Worm (Caenorhabditis elegans) whole organism, L2 larva: ENCODE results near the gene H03G16.1.
A peak's percentile ranks its signal among the peaks of the same experiment; 100 is the strongest.

Experiments
- F13H6.1 ChIP-seq: sonication (generic microtip); optimal IDR thresholded peaks from 2 replicates; lab custom pipeline; 2016; ENCODE audit warnings: missing genetic modification characterization, missing compliant biosample characterization
- R02D3.7 ChIP-seq: fragments of 150-350 bp; optimal IDR thresholded peaks from 2 replicates; lab custom pipeline; 2014; ENCODE audit warnings: missing biosample characterization, missing genetic modification characterization
- Y55F3AM.14 ChIP-seq: fragments of 200-800 bp; sonication (Bioruptor generic); optimal IDR thresholded peaks from 2 replicates; lab custom pipeline; 2018; ENCODE audit warnings: mild to moderate bottlenecking, missing genetic modification characterization, missing compliant biosample characterization
- ZK546.5 ChIP-seq: sonication (generic microtip); optimal IDR thresholded peaks from 2 replicates; lab custom pipeline; 2017; ENCODE audit warnings: missing biosample characterization, missing genetic modification characterization
- aly-2 ChIP-seq: fragments of 150-350 bp; optimal IDR thresholded peaks from 2 replicates; lab custom pipeline; 2014; ENCODE audit warnings: missing biosample characterization, missing genetic modification characterization
- ama-1 ChIP-seq: fragments of 150-350 bp; optimal IDR thresholded peaks from 2 replicates; lab custom pipeline; 2018; ENCODE audit warnings: inconsistent platforms
- blmp-1 ChIP-seq: sonication (generic microtip); optimal IDR thresholded peaks from 2 replicates; lab custom pipeline; 2017; ENCODE audit warnings: missing genetic modification characterization, mild to moderate bottlenecking, missing compliant biosample characterization, antibody characterized with exemption, moderate library complexity; ENCODE audit not compliant: insufficient read depth
- ceh-16 ChIP-seq: fragments of 150-350 bp; optimal IDR thresholded peaks from 2 replicates; lab custom pipeline; 2014; ENCODE audit warnings: missing biosample characterization, missing genetic modification characterization
- crh-2 ChIP-seq: sonication (generic microtip); optimal IDR thresholded peaks from 2 replicates; lab custom pipeline; 2017; ENCODE audit warnings: missing biosample characterization, missing genetic modification characterization
- dmd-4 ChIP-seq: sonication (generic microtip); optimal IDR thresholded peaks from 2 replicates; lab custom pipeline; 2017; ENCODE audit warnings: missing biosample characterization, missing genetic modification characterization
- elt-3 ChIP-seq: sonication (generic microtip); optimal IDR thresholded peaks from 2 replicates; lab custom pipeline; 2017; ENCODE audit warnings: missing biosample characterization, missing genetic modification characterization
- fos-1 ChIP-seq: fragments of 150-350 bp; optimal IDR thresholded peaks from 2 replicates; lab custom pipeline; 2014; ENCODE audit warnings: missing biosample characterization, missing genetic modification characterization
- gmeb-1 ChIP-seq: fragments of 150-350 bp; optimal IDR thresholded peaks from 2 replicates; lab custom pipeline; 2014; ENCODE audit warnings: missing biosample characterization, missing genetic modification characterization
- lin-11 ChIP-seq: fragments of 150-350 bp; sonication (generic microtip); optimal IDR thresholded peaks from 2 replicates; lab custom pipeline; 2014; ENCODE audit warnings: missing biosample characterization, missing genetic modification characterization, inconsistent platforms, mixed read lengths
- lin-13 ChIP-seq: fragments of 150-350 bp; optimal IDR thresholded peaks from 2 replicates; lab custom pipeline; 2014; ENCODE audit warnings: missing biosample characterization, missing genetic modification reagents, missing genetic modification characterization
- mab-5 ChIP-seq: fragments of 150-350 bp; optimal IDR thresholded peaks from 2 replicates; lab custom pipeline; 2014; ENCODE audit warnings: missing biosample characterization, missing genetic modification characterization
- mbf-1 ChIP-seq: sonication (generic microtip); optimal IDR thresholded peaks from 2 replicates; lab custom pipeline; 2017; ENCODE audit warnings: missing biosample characterization, missing genetic modification characterization
- mdl-1 ChIP-seq, 2 experiments: fragments of 150-350 bp in 1 of 2; sonication (generic microtip) in 1 of 2; optimal IDR thresholded peaks; 2 replicates each; lab custom pipeline; 2017; ENCODE audit warnings: missing biosample characterization in 2 of 2, missing genetic modification characterization in 2 of 2
- nhr-10 ChIP-seq: sonication (generic microtip); optimal IDR thresholded peaks from 2 replicates; lab custom pipeline; 2017; ENCODE audit warnings: missing biosample characterization, missing genetic modification characterization
- nhr-11 ChIP-seq: fragments of 150-350 bp; optimal IDR thresholded peaks from 2 replicates; lab custom pipeline; 2014; ENCODE audit warnings: missing biosample characterization, missing genetic modification characterization
- nhr-129 ChIP-seq: fragments of 150-350 bp; optimal IDR thresholded peaks from 2 replicates; lab custom pipeline; 2014; ENCODE audit warnings: missing biosample characterization, missing genetic modification characterization
- nhr-21 ChIP-seq: fragments of 150-350 bp; optimal IDR thresholded peaks from 2 replicates; lab custom pipeline; 2014; ENCODE audit warnings: missing biosample characterization, missing genetic modification characterization
- nhr-237 ChIP-seq: fragments of 150-350 bp; optimal IDR thresholded peaks from 2 replicates; lab custom pipeline; 2014; ENCODE audit warnings: missing biosample characterization, missing genetic modification characterization
- nhr-25 ChIP-seq: fragments of 150-350 bp; sonication (generic microtip); optimal IDR thresholded peaks from 3 replicates; lab custom pipeline; 2014; ENCODE audit warnings: missing biosample characterization, missing genetic modification characterization
- nhr-6 ChIP-seq: fragments of 150-350 bp; optimal IDR thresholded peaks from 2 replicates; lab custom pipeline; 2014; ENCODE audit warnings: missing biosample characterization, missing genetic modification characterization
- nhr-77 ChIP-seq: fragments of 150-350 bp; optimal IDR thresholded peaks from 2 replicates; lab custom pipeline; 2014; ENCODE audit warnings: missing biosample characterization, missing genetic modification characterization
- peb-1 ChIP-seq: fragments of 150-350 bp; optimal IDR thresholded peaks from 2 replicates; lab custom pipeline; 2014; ENCODE audit warnings: missing biosample characterization, missing genetic modification characterization
- sem-4 ChIP-seq: fragments of 150-350 bp; optimal IDR thresholded peaks from 2 replicates; lab custom pipeline; 2014; ENCODE audit warnings: missing biosample characterization, missing genetic modification reagents, missing genetic modification characterization
- sma-3 ChIP-seq: sonication (generic microtip); optimal IDR thresholded peaks from 2 replicates; lab custom pipeline; 2016; ENCODE audit warnings: missing genetic modification reagents, missing genetic modification characterization, missing compliant biosample characterization
- sma-9 ChIP-seq, 2 experiments: fragments of 150-350 bp in 1 of 2; sonication (generic microtip) in 1 of 2; optimal IDR thresholded peaks; 2 replicates each; lab custom pipeline; 2014 to 2016; ENCODE audit warnings: missing genetic modification characterization in 2 of 2, mild to moderate bottlenecking in 1 of 2, missing biosample characterization in 1 of 2, missing compliant biosample characterization in 1 of 2, missing genetic modification reagents in 1 of 2, moderate library complexity in 1 of 2
- snpc-4 ChIP-seq: fragments of 150-350 bp; optimal IDR thresholded peaks from 2 replicates; lab custom pipeline; 2014; ENCODE audit warnings: missing biosample characterization, missing genetic modification characterization
- unc-55 ChIP-seq: fragments of 150-350 bp; sonication (generic microtip); optimal IDR thresholded peaks from 3 replicates; lab custom pipeline; 2014; ENCODE audit warnings: missing biosample characterization, missing genetic modification reagents, missing genetic modification characterization
- unc-62 ChIP-seq: fragments of 150-350 bp; optimal IDR thresholded peaks from 2 replicates; lab custom pipeline; 2014; ENCODE audit warnings: missing biosample characterization, missing genetic modification reagents, missing genetic modification characterization
- zag-1 ChIP-seq: fragments of 150-350 bp; optimal IDR thresholded peaks from 2 replicates; lab custom pipeline; 2014; ENCODE audit warnings: missing biosample characterization, missing genetic modification characterization
- ztf-1 ChIP-seq: fragments of 200-800 bp; sonication (Bioruptor generic); conservative IDR thresholded peaks from 2 replicates; pipeline ENCODE4 v1.3.6; 2022; ENCODE audit warnings: missing genetic modification characterization, missing compliant biosample characterization
- ztf-11 ChIP-seq: sonication (generic microtip); optimal IDR thresholded peaks from 2 replicates; lab custom pipeline; 2017; ENCODE audit warnings: missing biosample characterization, missing genetic modification characterization

Gene H03G16.1

ce11 chrX:15084395-15084794 lies 30.7 kb downstream of the H03G16.1 start, which contains the start of gene F09B12.5:
TSS of gene F09B12.5 (plus strand) at chrX:15084695.
- TF ChIP-seq mbf-1 (tag; lab: Kevin White, UChicago) (no peak), gmeb-1 (tag; lab: Kevin White, UChicago) (no peak), unc-55 (GFP tag; lab: Kevin White, UChicago) (no peak), lin-11 (no peak), fos-1 (no peak), mdl-1 (tag; optimal IDR thresholded peaks at IDR 0.05; lab: Kevin White, UChicago) (no peak), nhr-237 (tag; lab: Kevin White, UChicago) (no peak), unc-62 (GFP tag; lab: Kevin White, UChicago) (no peak), nhr-21 (no peak), F13H6.1 (tag; lab: Kevin White, UChicago) (no peak), nhr-25 (tag; lab: Kevin White, UChicago) (no peak), dmd-4 (no peak), peb-1 (tag; lab: Kevin White, UChicago) (no peak), ama-1 (lab: Kevin White, UChicago) (no peak), nhr-129 (tag; lab: Kevin White, UChicago) (no peak), lin-13 (no peak), mab-5 (tag; lab: Kevin White, UChicago) (no peak), nhr-6 (tag; lab: Kevin White, UChicago) (no peak), blmp-1 (tag; lab: Kevin White, UChicago) (no peak)
- TF ChIP-seq, all 48 proteins: peak for 0

DNA sequence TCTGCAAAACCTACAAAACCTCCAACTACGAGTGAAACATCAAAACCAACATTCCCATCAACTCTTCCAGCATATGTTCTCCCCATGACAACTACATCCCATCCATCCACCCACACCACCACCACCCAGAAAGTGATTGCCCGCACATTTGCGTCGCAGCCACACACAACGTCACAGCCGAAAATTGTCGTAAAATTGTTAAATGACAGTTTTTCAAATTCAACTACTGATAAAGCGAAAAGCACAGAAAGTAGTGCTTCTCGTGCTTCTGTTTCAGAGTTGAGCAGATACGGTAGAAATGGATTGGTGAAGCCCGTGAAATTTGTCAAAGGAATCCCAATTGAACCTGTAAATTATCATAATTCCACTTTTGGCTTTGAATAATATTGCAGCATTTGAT lies 34.1 kb downstream of the H03G16.1 start:
- TF ChIP-seq mab-5 (tag; lab: Kevin White, UChicago) = no peak
- TF ChIP-seq lin-11 = no peak
- TF ChIP-seq R02D3.7 (tag; lab: Kevin White, UChicago) = no peak
- TF ChIP-seq ceh-16 (tag; lab: Kevin White, UChicago) = no peak
- no peak for TF ChIP-seq nhr-10 (tag; lab: Kevin White, UChicago)
- TF ChIP-seq aly-2 (tag; lab: Kevin White, UChicago) = no peak
- no peak for TF ChIP-seq crh-2 (tag; lab: Kevin White, UChicago)
- TF ChIP-seq sem-4 (tag; lab: Kevin White, UChicago) = no peak

ce11 chrX:15089123-15089522 lies 35.4 kb downstream of the H03G16.1 start, which contains the start of gene flr-4:
TSS of gene flr-4 (plus strand) at chrX:15089397.
- TF ChIP-seq dmd-4 (no peak), blmp-1 (tag; lab: Kevin White, UChicago) (no peak), fos-1 (peak; percentile 71), sma-9 (GFP tag; optimal IDR thresholded peaks at IDR 0.05; lab: Kevin White, UChicago) (peak; percentile 16), sma-9 (tag; optimal IDR thresholded peaks at IDR 0.05; lab: Kevin White, UChicago) (no peak), nhr-6 (tag; lab: Kevin White, UChicago) (no peak), nhr-10 (tag; lab: Kevin White, UChicago) (no peak), unc-62 (GFP tag; lab: Kevin White, UChicago) (no peak), nhr-11 (tag; lab: Kevin White, UChicago) (no peak), nhr-129 (tag; lab: Kevin White, UChicago) (no peak), crh-2 (tag; lab: Kevin White, UChicago) (peak; percentile 8), ama-1 (lab: Kevin White, UChicago) (no peak), sem-4 (tag; lab: Kevin White, UChicago) (no peak), sma-3 (GFP tag; lab: Kevin White, UChicago) (no peak), ztf-1 (GFP tag; lab: Robert Waterston, UW) (no peak), nhr-25 (tag; lab: Kevin White, UChicago) (no peak), Y55F3AM.14 (no peak), elt-3 (no peak)

- TF ChIP-seq nhr-21 = no peak
- peak; percentile 75 for TF ChIP-seq snpc-4 (tag; lab: Kevin White, UChicago)
- no peak for TF ChIP-seq ztf-11 (tag; lab: Kevin White, UChicago)
Measured at ce11 chrX:15092775-15093386, 39.2 kb downstream of the H03G16.1 start.

DNA sequence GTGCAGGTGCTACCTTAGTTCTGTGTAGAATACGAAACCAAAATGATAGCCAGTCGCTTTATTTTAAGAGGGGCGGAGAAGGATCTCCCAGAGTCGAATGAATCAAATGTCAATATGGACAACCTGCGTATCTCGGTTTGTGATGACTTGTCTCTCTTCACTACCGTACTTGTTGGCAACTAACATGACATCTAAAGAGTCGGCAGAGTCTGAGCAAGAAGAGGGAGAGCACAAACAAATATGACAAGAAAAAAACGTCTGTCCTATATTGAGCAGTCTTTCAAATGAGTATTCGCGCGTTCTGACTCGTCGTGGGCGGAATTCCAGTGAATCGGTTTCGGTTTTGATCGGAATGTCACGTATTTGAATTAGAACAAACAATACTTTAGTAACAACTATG lies 41.3 kb downstream of the H03G16.1 start, which contains the start of gene F09B12.7:
Gene F09B12.7, minus strand, starts transcription at position 101 of the 400 bp plus-strand sequence.
- TF ChIP-seq nhr-6 (tag; lab: Kevin White, UChicago) = no peak
- TF ChIP-seq blmp-1 (tag; lab: Kevin White, UChicago) = no peak
- no peak for TF ChIP-seq ztf-1 (GFP tag; lab: Robert Waterston, UW)
- no peak for TF ChIP-seq ZK546.5 (tag; lab: Kevin White, UChicago)
- no peak for TF ChIP-seq sem-4 (tag; lab: Kevin White, UChicago)
- no peak for TF ChIP-seq sma-3 (GFP tag; lab: Kevin White, UChicago)
- no peak for TF ChIP-seq dmd-4
- no peak for TF ChIP-seq mab-5 (tag; lab: Kevin White, UChicago)
- no peak for TF ChIP-seq ama-1 (lab: Kevin White, UChicago)
- TF ChIP-seq nhr-21 = no peak
- TF ChIP-seq R02D3.7 (tag; lab: Kevin White, UChicago) = no peak
- TF ChIP-seq nhr-129 (tag; lab: Kevin White, UChicago) = no peak
- TF ChIP-seq nhr-77 (tag; lab: Kevin White, UChicago) = no peak
- TF ChIP-seq zag-1 (tag; lab: Kevin White, UChicago) = no peak
- TF ChIP-seq, all 48 proteins: peak for 0
